Worm (Caenorhabditis elegans) whole organism, L1 larva: ENCODE measurements around the gene C50F4.10.

Experiments used
- C04F5.9 ChIP-seq: sonication (generic microtip); optimal IDR thresholded peaks from 2 replicates; lab custom pipeline; 2016; ENCODE audit warnings: missing genetic modification characterization, missing compliant biosample characterization
- C34B4.2 ChIP-seq: sonication (generic microtip); optimal IDR thresholded peaks from 2 replicates; lab custom pipeline; 2017; ENCODE audit warnings: mild to moderate bottlenecking, missing genetic modification characterization, missing compliant biosample characterization
- Y116A8C.19 ChIP-seq: sonication (generic microtip); optimal IDR thresholded peaks from 2 replicates; lab custom pipeline; 2016; ENCODE audit warnings: missing compliant biosample characterization, missing genetic modification characterization, borderline replicate concordance
- alr-1 ChIP-seq: fragments of 200-800 bp; sonication (Bioruptor generic); optimal IDR thresholded peaks from 2 replicates; lab custom pipeline; 2018; ENCODE audit warnings: borderline replicate concordance, mild to moderate bottlenecking, missing genetic modification characterization, missing compliant biosample characterization
- aly-2 ChIP-seq: fragments of 150-350 bp; optimal IDR thresholded peaks from 2 replicates; lab custom pipeline; 2014; ENCODE audit warnings: missing biosample characterization, missing genetic modification characterization
- ama-1 ChIP-seq: fragments of 150-350 bp; optimal IDR thresholded peaks from 2 replicates; lab custom pipeline; 2014
- blmp-1 ChIP-seq: fragments of 150-350 bp; optimal IDR thresholded peaks from 2 replicates; lab custom pipeline; 2014; ENCODE audit warnings: missing biosample characterization, missing genetic modification characterization
- ceh-63 ChIP-seq: fragments of 200-800 bp; sonication (Bioruptor generic); optimal IDR thresholded peaks from 2 replicates; lab custom pipeline; 2018; ENCODE audit warnings: mild to moderate bottlenecking, missing genetic modification characterization, missing compliant biosample characterization
- ceh-8 ChIP-seq: fragments of 200-800 bp; sonication (Bioruptor generic); optimal IDR thresholded peaks from 2 replicates; lab custom pipeline; 2018; ENCODE audit warnings: mild to moderate bottlenecking, missing genetic modification characterization, moderate library complexity, missing compliant biosample characterization
- ceh-82 ChIP-seq, 3 experiments: fragments of 150-350 bp in 1 of 3; sonication (generic microtip) in 2 of 3; optimal IDR thresholded peaks; 2 replicates each; lab custom pipeline; 2014 to 2017; ENCODE audit warnings: missing biosample characterization in 3 of 3, missing genetic modification characterization in 3 of 3
- ceh-88 ChIP-seq: fragments of 200-800 bp; sonication (Bioruptor generic); IDR thresholded peaks from 2 replicates; pipeline ENCODE4 v1.3.6; 2022; ENCODE audit warnings: missing genetic modification characterization, missing compliant biosample characterization
- ceh-90 ChIP-seq: sonication (generic microtip); optimal IDR thresholded peaks from 2 replicates; lab custom pipeline; 2016; ENCODE audit warnings: missing genetic modification characterization, missing compliant biosample characterization
- egl-27 ChIP-seq, 2 experiments: fragments of 150-350 bp in 1 of 2; sonication (generic microtip); optimal IDR thresholded peaks; 3 replicates each; lab custom pipeline; 2017 to 2018; ENCODE audit warnings: missing biosample characterization in 2 of 2, missing genetic modification characterization in 2 of 2, missing genetic modification reagents in 2 of 2
- elt-3 ChIP-seq, 6 experiments: fragments of 150-350 bp in 1 of 6; sonication (generic microtip); optimal IDR thresholded peaks; 2 replicates each; lab custom pipeline; 2017 to 2018; ENCODE audit warnings: missing biosample characterization in 6 of 6, missing genetic modification characterization in 6 of 6, inconsistent platforms in 1 of 6
- ets-5 ChIP-seq: fragments of 200-800 bp; sonication (Bioruptor generic); IDR thresholded peaks from 2 replicates; pipeline ENCODE4 v1.3.6; 2022; ENCODE audit warnings: missing genetic modification characterization, missing compliant biosample characterization
- fkh-4 ChIP-seq: sonication (generic microtip); optimal IDR thresholded peaks from 2 replicates; lab custom pipeline; 2016; ENCODE audit warnings: missing compliant biosample characterization, missing genetic modification characterization, borderline replicate concordance
- fkh-8 ChIP-seq: sonication (generic microtip); optimal IDR thresholded peaks from 2 replicates; lab custom pipeline; 2016; ENCODE audit warnings: mild to moderate bottlenecking, missing genetic modification characterization, missing compliant biosample characterization
- grh-1 ChIP-seq: fragments of 200-800 bp; sonication (Bioruptor generic); IDR thresholded peaks from 2 replicates; pipeline ENCODE4 v1.3.6; 2022; ENCODE audit warnings: missing genetic modification reagents, missing genetic modification characterization, missing compliant biosample characterization
- hlh-4 ChIP-seq: sonication (generic microtip); optimal IDR thresholded peaks from 2 replicates; lab custom pipeline; 2016; ENCODE audit warnings: mild to moderate bottlenecking, missing genetic modification characterization, missing compliant biosample characterization
- hpl-2 ChIP-seq: fragments of 150-350 bp; optimal IDR thresholded peaks from 2 replicates; lab custom pipeline; 2014; ENCODE audit warnings: missing biosample characterization, missing genetic modification reagents, missing genetic modification characterization
- irx-1 ChIP-seq: sonication (generic microtip); optimal IDR thresholded peaks from 2 replicates; lab custom pipeline; 2016; ENCODE audit warnings: missing genetic modification characterization, missing compliant biosample characterization
- isw-1 ChIP-seq: fragments of 200-800 bp; sonication (Bioruptor generic); IDR thresholded peaks from 2 replicates; pipeline ENCODE4 v1.3.6; 2022; ENCODE audit warnings: missing genetic modification characterization, missing compliant biosample characterization
- jun-1 ChIP-seq: fragments of 150-350 bp; optimal IDR thresholded peaks from 2 replicates; lab custom pipeline; 2014; ENCODE audit warnings: missing biosample characterization, missing genetic modification reagents, missing genetic modification characterization
- lin-14 ChIP-seq: fragments of 200-800 bp; sonication (Bioruptor generic); optimal IDR thresholded peaks from 2 replicates; lab custom pipeline; 2018; ENCODE audit warnings: mild to moderate bottlenecking, missing genetic modification characterization, moderate library complexity, missing compliant biosample characterization
- lin-15B ChIP-seq: fragments of 150-350 bp; sonication (generic microtip); optimal IDR thresholded peaks from 3 replicates; lab custom pipeline; 2014; ENCODE audit warnings: missing biosample characterization, missing genetic modification characterization
- lin-39 ChIP-seq: fragments of 150-350 bp; optimal IDR thresholded peaks from 2 replicates; lab custom pipeline; 2014; ENCODE audit warnings: missing biosample characterization, missing genetic modification reagents, missing genetic modification characterization
- lsy-2 ChIP-seq, 2 experiments: fragments of 150-350 bp; optimal IDR thresholded peaks; 2 replicates each; lab custom pipeline; 2014; ENCODE audit warnings: missing biosample characterization in 2 of 2, missing genetic modification characterization in 2 of 2
- mab-9 ChIP-seq: fragments of 200-800 bp; sonication (Bioruptor generic); IDR thresholded peaks from 2 replicates; pipeline ENCODE4 v1.3.6; 2022; ENCODE audit warnings: missing genetic modification reagents, missing genetic modification characterization, missing compliant biosample characterization
- mdl-1 ChIP-seq, 2 experiments: fragments of 150-350 bp; optimal IDR thresholded peaks; 2 replicates each; lab custom pipeline; 2014 to 2017; ENCODE audit warnings: missing biosample characterization in 2 of 2, missing genetic modification characterization in 2 of 2, inconsistent platforms in 1 of 2
- mep-1 ChIP-seq: fragments of 150-350 bp; optimal IDR thresholded peaks from 2 replicates; lab custom pipeline; 2014; ENCODE audit warnings: missing biosample characterization, missing genetic modification characterization
- nhr-11 ChIP-seq: fragments of 150-350 bp; optimal IDR thresholded peaks from 2 replicates; lab custom pipeline; 2014; ENCODE audit warnings: missing biosample characterization, missing genetic modification characterization
- nhr-12 ChIP-seq: sonication (generic microtip); optimal IDR thresholded peaks from 2 replicates; lab custom pipeline; 2017; ENCODE audit warnings: missing biosample characterization, missing genetic modification characterization
- nhr-19 ChIP-seq: fragments of 200-800 bp; sonication (Bioruptor generic); conservative IDR thresholded peaks from 2 replicates; pipeline ENCODE4 v1.3.6; 2022; ENCODE audit warnings: missing genetic modification characterization, missing compliant biosample characterization
- nhr-71 ChIP-seq: sonication (generic microtip); optimal IDR thresholded peaks from 2 replicates; lab custom pipeline; 2016; ENCODE audit warnings: mild to moderate bottlenecking, missing genetic modification characterization, moderate library complexity, missing compliant biosample characterization
- nhr-77 ChIP-seq: fragments of 150-350 bp; optimal IDR thresholded peaks from 2 replicates; lab custom pipeline; 2014; ENCODE audit warnings: missing biosample characterization, missing genetic modification characterization
- nhr-84 ChIP-seq: sonication (generic microtip); optimal IDR thresholded peaks from 2 replicates; lab custom pipeline; 2017; ENCODE audit warnings: missing biosample characterization, missing genetic modification characterization
- pax-3 ChIP-seq: fragments of 200-800 bp; sonication (Bioruptor generic); optimal IDR thresholded peaks from 2 replicates; lab custom pipeline; 2018; ENCODE audit warnings: mild to moderate bottlenecking, missing genetic modification characterization, moderate library complexity, missing compliant biosample characterization
- pqm-1 ChIP-seq: sonication (generic microtip); optimal IDR thresholded peaks from 3 replicates; lab custom pipeline; 2017; ENCODE audit warnings: missing biosample characterization, missing genetic modification characterization
- rnt-1 ChIP-seq: sonication (generic microtip); optimal IDR thresholded peaks from 2 replicates; lab custom pipeline; 2016; ENCODE audit warnings: mild to moderate bottlenecking, missing genetic modification characterization, moderate library complexity, missing compliant biosample characterization
- skn-1 ChIP-seq: fragments of 150-350 bp; optimal IDR thresholded peaks from 2 replicates; lab custom pipeline; 2014; ENCODE audit warnings: missing biosample characterization, missing genetic modification characterization
- sup-37 ChIP-seq: fragments of 200-800 bp; sonication (Bioruptor generic); optimal IDR thresholded peaks from 2 replicates; lab custom pipeline; 2018; ENCODE audit warnings: mild to moderate bottlenecking, missing genetic modification characterization, missing compliant biosample characterization
- swsn-7 ChIP-seq: sonication (generic microtip); optimal IDR thresholded peaks from 2 replicates; lab custom pipeline; 2016; ENCODE audit warnings: missing genetic modification characterization, missing compliant biosample characterization
- tbx-2 ChIP-seq: sonication (generic microtip); optimal IDR thresholded peaks from 2 replicates; lab custom pipeline; 2016; ENCODE audit warnings: missing genetic modification characterization, missing compliant biosample characterization
- unc-62 ChIP-seq: fragments of 150-350 bp; optimal IDR thresholded peaks from 2 replicates; lab custom pipeline; 2014; ENCODE audit warnings: missing biosample characterization, missing genetic modification reagents, missing genetic modification characterization
- unc-98 ChIP-seq: fragments of 200-800 bp; sonication (Bioruptor generic); IDR thresholded peaks from 2 replicates; pipeline ENCODE4 v1.3.6; 2022; ENCODE audit warnings: missing genetic modification characterization, missing compliant biosample characterization
- vab-15 ChIP-seq: sonication (generic microtip); optimal IDR thresholded peaks from 2 replicates; lab custom pipeline; 2017; ENCODE audit warnings: missing genotype, mild to moderate bottlenecking, missing genetic modification characterization, missing compliant biosample characterization
- zag-1 ChIP-seq: fragments of 150-350 bp; optimal IDR thresholded peaks from 2 replicates; lab custom pipeline; 2014; ENCODE audit warnings: missing biosample characterization, missing genetic modification characterization
- zip-4 ChIP-seq: fragments of 200-800 bp; sonication (Bioruptor generic); optimal IDR thresholded peaks from 2 replicates; lab custom pipeline; 2018; ENCODE audit warnings: mild to moderate bottlenecking, missing genetic modification characterization, moderate library complexity, missing compliant biosample characterization
- ztf-11 ChIP-seq, 2 experiments: sonication (generic microtip); optimal IDR thresholded peaks; 2 replicates each; lab custom pipeline; 2016 to 2017; ENCODE audit warnings: missing genetic modification characterization in 2 of 2, missing biosample characterization in 1 of 2, missing compliant biosample characterization in 1 of 2
- ztf-4 ChIP-seq: fragments of 150-350 bp; optimal IDR thresholded peaks from 2 replicates; lab custom pipeline; 2014; ENCODE audit warnings: missing biosample characterization, missing genetic modification characterization

C50F4.10 gene

ce11 chrV:9513590-9513989 lies 17.8 kb downstream of the C50F4.10 start, which contains the start of gene eif-2Bdelta (continued):
- TF ChIP-seq unc-62 (GFP tag; lab: Kevin White, UChicago): no peak
- peak in 1 of 2 experiments; percentile 26 for TF ChIP-seq mdl-1 (tag; optimal IDR thresholded peaks at IDR 0.05; lab: Kevin White, UChicago)
- TF ChIP-seq zag-1 (tag; lab: Kevin White, UChicago): no peak
- TF ChIP-seq lin-15B (tag; lab: Kevin White, UChicago): no peak
- TF ChIP-seq ztf-4: no peak
- no peak for TF ChIP-seq ztf-11 (tag; optimal IDR thresholded peaks at IDR 0.05; lab: Kevin White, UChicago)
- no peak for TF ChIP-seq nhr-77 (tag; lab: Kevin White, UChicago)
- TF ChIP-seq isw-1 (GFP tag; lab: Robert Waterston, UW): peak; percentile 59
- no peak for TF ChIP-seq mab-9 (GFP tag; lab: Robert Waterston, UW)
- TF ChIP-seq tbx-2 (tag; lab: Kevin White, UChicago): peak; percentile 75
- TF ChIP-seq ama-1 (lab: Kevin White, UChicago): no peak
- TF ChIP-seq hpl-2 (GFP tag; lab: Kevin White, UChicago): no peak
- no peak for TF ChIP-seq nhr-11 (tag; lab: Kevin White, UChicago)
- TF ChIP-seq C04F5.9 (tag; lab: Kevin White, UChicago): peak; percentile 15
- TF ChIP-seq ets-5: no peak
- peak; percentile 29 for TF ChIP-seq skn-1
- TF ChIP-seq ceh-8 (GFP tag; lab: Kevin White, UChicago): no peak
- TF ChIP-seq aly-2 (tag; lab: Kevin White, UChicago): no peak
- TF ChIP-seq nhr-19 (GFP tag; lab: Robert Waterston, UW): peak; percentile 67
- peak; percentile 71 to 84 for TF ChIP-seq lsy-2 (tag; optimal IDR thresholded peaks at IDR 0.05; lab: Kevin White, UChicago)
- no peak for TF ChIP-seq fkh-4
- TF ChIP-seq irx-1 (tag; lab: Kevin White, UChicago): peak; percentile 76
- peak; percentile 67 for TF ChIP-seq lin-39 (tag; lab: Kevin White, UChicago)
- no peak for TF ChIP-seq ceh-63
- no peak for TF ChIP-seq ceh-88 (GFP tag; lab: Robert Waterston, UW)
- no peak for TF ChIP-seq sup-37 (GFP tag; lab: Kevin White, UChicago)
- no peak for TF ChIP-seq jun-1 (tag; lab: Kevin White, UChicago)
- no peak for TF ChIP-seq nhr-84 (tag; lab: Kevin White, UChicago)
- TF ChIP-seq mep-1 (tag; lab: Kevin White, UChicago): peak; percentile 90
- no peak for TF ChIP-seq egl-27 (tag; optimal IDR thresholded peaks at IDR 0.05; lab: Kevin White, UChicago)
- TF ChIP-seq pax-3 (tag; lab: Kevin White, UChicago): no peak
- no peak for TF ChIP-seq fkh-8 (tag; lab: Kevin White, UChicago)
- TF ChIP-seq grh-1: no peak
- TF ChIP-seq pqm-1: no peak
- no peak for TF ChIP-seq unc-98 (GFP tag; lab: Robert Waterston, UW)
- TF ChIP-seq hlh-4 (tag; lab: Kevin White, UChicago): no peak
- TF ChIP-seq ceh-90 (tag; lab: Kevin White, UChicago): peak; percentile 9
- TF ChIP-seq elt-3 (tag; optimal IDR thresholded peaks at IDR 0.05; lab: Kevin White, UChicago): peak in 1 of 6 experiments; percentile 2
- TF ChIP-seq ceh-82 (tag; optimal IDR thresholded peaks at IDR 0.05; lab: Kevin White, UChicago): peak; percentile 20 to 45 (median 45)
- TF ChIP-seq C34B4.2 (tag; lab: Kevin White, UChicago): no peak
- peak; percentile 83 for TF ChIP-seq nhr-71 (tag; lab: Kevin White, UChicago)
- peak; percentile 76 for TF ChIP-seq swsn-7
- TF ChIP-seq rnt-1 (tag; lab: Kevin White, UChicago): peak; percentile 76
- TF ChIP-seq lin-14: peak; percentile 72

ce11 chrV:9509597-9509996 lies 21.8 kb downstream of the C50F4.10 start:
- TF ChIP-seq tbx-2 (tag; lab: Kevin White, UChicago) (no peak), zip-4 (GFP tag; lab: Kevin White, UChicago) (no peak), mep-1 (tag; lab: Kevin White, UChicago) (no peak), zag-1 (tag; lab: Kevin White, UChicago) (no peak), ceh-82 (tag; optimal IDR thresholded peaks at IDR 0.05; lab: Kevin White, UChicago) (no peak), vab-15 (no peak), nhr-84 (tag; lab: Kevin White, UChicago) (no peak), alr-1 (tag; lab: Kevin White, UChicago) (no peak), grh-1 (no peak), nhr-12 (tag; lab: Kevin White, UChicago) (no peak), Y116A8C.19 (no peak), nhr-19 (GFP tag; lab: Robert Waterston, UW) (no peak), blmp-1 (tag; lab: Kevin White, UChicago) (no peak), C34B4.2 (tag; lab: Kevin White, UChicago) (no peak)
